Worm (Caenorhabditis elegans) whole organism, L3 larva: ENCODE measurements around the gene Y57A10C.1.

ENCODE experiments used
- ZK546.5 ChIP-seq: sonication (generic microtip); optimal IDR thresholded peaks from 2 replicates; lab custom pipeline; 2017; ENCODE audit warnings: missing biosample characterization, missing genetic modification characterization
- aly-2 ChIP-seq: fragments of 150-350 bp; optimal IDR thresholded peaks from 2 replicates; lab custom pipeline; 2014; ENCODE audit warnings: missing biosample characterization, missing genetic modification characterization
- ama-1 ChIP-seq: fragments of 150-350 bp; optimal IDR thresholded peaks from 2 replicates; lab custom pipeline; 2018
- ceh-16 ChIP-seq: sonication (generic microtip); optimal IDR thresholded peaks from 2 replicates; lab custom pipeline; 2017; ENCODE audit warnings: missing biosample characterization, missing genetic modification characterization
- ceh-28 ChIP-seq: fragments of 150-350 bp; optimal IDR thresholded peaks from 2 replicates; lab custom pipeline; 2014; ENCODE audit warnings: missing biosample characterization, missing genetic modification reagents, missing genetic modification characterization
- ceh-9 ChIP-seq: sonication (generic microtip); optimal IDR thresholded peaks from 2 replicates; lab custom pipeline; 2018; ENCODE audit warnings: missing biosample characterization, missing genetic modification characterization
- daf-12 ChIP-seq: fragments of 150-350 bp; optimal IDR thresholded peaks from 2 replicates; lab custom pipeline; 2014; ENCODE audit warnings: missing biosample characterization, missing genetic modification reagents, missing genetic modification characterization
- egl-27 ChIP-seq: sonication (generic microtip); optimal IDR thresholded peaks from 4 replicates; lab custom pipeline; 2017; ENCODE audit warnings: missing biosample characterization, missing genetic modification reagents, missing genetic modification characterization
- elt-1 ChIP-seq: fragments of 150-350 bp; optimal IDR thresholded peaks from 2 replicates; lab custom pipeline; 2014; ENCODE audit warnings: missing biosample characterization, missing genetic modification characterization
- elt-3 ChIP-seq, 3 experiments: fragments of 150-350 bp in 1 of 3; sonication (generic microtip) in 2 of 3; optimal IDR thresholded peaks; 2 replicates in 2 of 3; 4 replicates in 1 of 3; lab custom pipeline; 2014 to 2017; ENCODE audit warnings: missing biosample characterization in 3 of 3, missing genetic modification characterization in 3 of 3
- eor-1 ChIP-seq, 2 experiments: fragments of 150-350 bp; optimal IDR thresholded peaks; 2 replicates each; lab custom pipeline; 2014 to 2018; ENCODE audit warnings: missing biosample characterization in 2 of 2, missing genetic modification characterization in 2 of 2
- fkh-10 ChIP-seq: sonication (generic microtip); optimal IDR thresholded peaks from 2 replicates; lab custom pipeline; 2017; ENCODE audit warnings: missing biosample characterization, missing genetic modification reagents, missing genetic modification characterization
- fkh-2 ChIP-seq: fragments of 150-350 bp; optimal IDR thresholded peaks from 2 replicates; lab custom pipeline; 2014; ENCODE audit warnings: missing biosample characterization, missing genetic modification reagents, missing genetic modification characterization
- fos-1 ChIP-seq: fragments of 150-350 bp; optimal IDR thresholded peaks from 2 replicates; lab custom pipeline; 2014; ENCODE audit warnings: missing biosample characterization, missing genetic modification characterization
- hmg-11 ChIP-seq: sonication (generic microtip); optimal IDR thresholded peaks from 2 replicates; lab custom pipeline; 2016; ENCODE audit warnings: missing genetic modification characterization, missing compliant biosample characterization
- jun-1 ChIP-seq: fragments of 150-350 bp; optimal IDR thresholded peaks from 2 replicates; lab custom pipeline; 2014; ENCODE audit warnings: missing biosample characterization, missing genetic modification reagents, missing genetic modification characterization
- lin-15B ChIP-seq: fragments of 150-350 bp; optimal IDR thresholded peaks from 2 replicates; lab custom pipeline; 2014; ENCODE audit warnings: missing biosample characterization, missing genetic modification characterization
- lin-39 ChIP-seq: fragments of 150-350 bp; optimal IDR thresholded peaks from 2 replicates; lab custom pipeline; 2018; ENCODE audit warnings: missing biosample characterization, missing genetic modification reagents, missing genetic modification characterization
- lsy-12 ChIP-seq: sonication (generic microtip); optimal IDR thresholded peaks from 2 replicates; lab custom pipeline; 2016; ENCODE audit warnings: mild to moderate bottlenecking, missing genetic modification characterization, missing compliant biosample characterization
- mdl-1 ChIP-seq: fragments of 150-350 bp; optimal IDR thresholded peaks from 2 replicates; lab custom pipeline; 2014; ENCODE audit warnings: missing biosample characterization, missing genetic modification characterization
- nfya-1 ChIP-seq: sonication (generic microtip); optimal IDR thresholded peaks from 2 replicates; lab custom pipeline; 2017; ENCODE audit warnings: missing genetic modification characterization, mild to moderate bottlenecking, missing compliant biosample characterization, antibody characterized with exemption, moderate library complexity; ENCODE audit not compliant: insufficient read depth
- nhr-11 ChIP-seq: fragments of 150-350 bp; optimal IDR thresholded peaks from 2 replicates; lab custom pipeline; 2014; ENCODE audit warnings: missing biosample characterization, missing genetic modification characterization
- nhr-12 ChIP-seq: fragments of 150-350 bp; optimal IDR thresholded peaks from 2 replicates; lab custom pipeline; 2014; ENCODE audit warnings: missing biosample characterization, missing genetic modification characterization
- nhr-23 ChIP-seq: fragments of 150-350 bp; optimal IDR thresholded peaks from 2 replicates; lab custom pipeline; 2014; ENCODE audit warnings: missing biosample characterization, missing genetic modification reagents, missing genetic modification characterization
- nhr-237 ChIP-seq: fragments of 150-350 bp; optimal IDR thresholded peaks from 2 replicates; lab custom pipeline; 2014; ENCODE audit warnings: missing biosample characterization, missing genetic modification characterization
- nhr-25 ChIP-seq: sonication (generic microtip); optimal IDR thresholded peaks from 2 replicates; lab custom pipeline; 2017; ENCODE audit warnings: missing biosample characterization, missing genetic modification characterization
- nhr-28 ChIP-seq: fragments of 150-350 bp; optimal IDR thresholded peaks from 2 replicates; lab custom pipeline; 2014; ENCODE audit warnings: missing biosample characterization, missing genetic modification characterization
- nhr-43 ChIP-seq: sonication (generic microtip); optimal IDR thresholded peaks from 2 replicates; lab custom pipeline; 2016; ENCODE audit warnings: mild to moderate bottlenecking, missing genetic modification characterization, missing compliant biosample characterization; ENCODE audit not compliant: poor library complexity, severe bottlenecking
- nhr-77 ChIP-seq: fragments of 150-350 bp; optimal IDR thresholded peaks from 2 replicates; lab custom pipeline; 2014; ENCODE audit warnings: missing biosample characterization, missing genetic modification characterization
- pqm-1 ChIP-seq: fragments of 150-350 bp; optimal IDR thresholded peaks from 2 replicates; lab custom pipeline; 2017; ENCODE audit warnings: missing biosample characterization, missing genetic modification characterization, inconsistent platforms
- sea-2 ChIP-seq: fragments of 150-350 bp; sonication (generic microtip); optimal IDR thresholded peaks from 4 replicates; lab custom pipeline; 2014; ENCODE audit warnings: missing biosample characterization, missing genetic modification reagents, missing genetic modification characterization
- skn-1 ChIP-seq: fragments of 150-350 bp; optimal IDR thresholded peaks from 2 replicates; lab custom pipeline; 2014; ENCODE audit warnings: missing biosample characterization, missing genetic modification characterization
- tbx-2 ChIP-seq: sonication (generic microtip); optimal IDR thresholded peaks from 2 replicates; lab custom pipeline; 2016; ENCODE audit warnings: mild to moderate bottlenecking, missing genetic modification characterization, missing compliant biosample characterization
- zag-1 ChIP-seq: fragments of 150-350 bp; optimal IDR thresholded peaks from 2 replicates; lab custom pipeline; 2014; ENCODE audit warnings: missing biosample characterization, missing genetic modification characterization
- ztf-4 ChIP-seq: fragments of 150-350 bp; optimal IDR thresholded peaks from 2 replicates; lab custom pipeline; 2014; ENCODE audit warnings: missing biosample characterization, missing genetic modification characterization

Y57A10C.1 gene

DNA sequence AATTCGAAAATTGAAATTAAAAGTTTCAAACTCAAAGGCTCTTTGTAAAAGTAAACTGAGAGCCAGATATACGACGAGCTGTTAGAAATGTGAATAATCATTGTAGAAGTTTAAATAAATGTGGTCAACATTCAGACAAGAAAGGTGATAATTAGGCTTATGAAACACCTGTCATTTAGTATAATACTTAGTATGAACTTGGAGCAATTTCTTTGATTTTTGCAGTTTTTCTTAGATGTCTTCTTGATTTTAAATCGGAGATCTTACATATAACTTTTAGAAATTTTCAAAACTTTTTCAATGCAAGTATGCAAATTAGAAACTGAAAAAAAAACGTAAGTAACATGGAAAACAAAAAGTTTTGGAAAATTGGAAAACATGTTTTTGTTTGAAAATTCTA is 5.9 kb downstream of the Y57A10C.1 start, which contains the start of gene sre-30:
TSS of gene sre-30 (minus strand) at position 101 of the 400 bp plus-strand sequence.
- no peak for TF ChIP-seq nhr-43 (tag; lab: Kevin White, UChicago)
- TF ChIP-seq jun-1 (tag; lab: Kevin White, UChicago), result no peak
- no peak for TF ChIP-seq ZK546.5 (tag; lab: Kevin White, UChicago)
- TF ChIP-seq eor-1 (tag; optimal IDR thresholded peaks at IDR 0.05; lab: Kevin White, UChicago), result no peak
- no peak for TF ChIP-seq lin-39 (tag; lab: Kevin White, UChicago)
- no peak for TF ChIP-seq ama-1 (lab: Kevin White, UChicago)
- no peak for TF ChIP-seq lin-15B (tag; lab: Kevin White, UChicago)
- TF ChIP-seq sea-2 (GFP tag; lab: Kevin White, UChicago), result no peak
- no peak for TF ChIP-seq mdl-1 (tag; lab: Kevin White, UChicago)
- TF ChIP-seq ztf-4 (tag; lab: Kevin White, UChicago), result no peak
- no peak for TF ChIP-seq ceh-16 (tag; lab: Kevin White, UChicago)
- TF ChIP-seq nhr-25 (tag; lab: Kevin White, UChicago), result no peak
- TF ChIP-seq nhr-23 (tag; lab: Kevin White, UChicago), result no peak
- TF ChIP-seq ceh-9 (tag; lab: Kevin White, UChicago), result no peak
- no peak for TF ChIP-seq zag-1 (tag; lab: Kevin White, UChicago)
- no peak for TF ChIP-seq fkh-10 (GFP tag; lab: Kevin White, UChicago)
- TF ChIP-seq ceh-28 (tag; lab: Kevin White, UChicago), result no peak
- TF ChIP-seq hmg-11 (tag; lab: Kevin White, UChicago), result no peak
- TF ChIP-seq tbx-2 (tag; lab: Kevin White, UChicago), result no peak

DNA sequence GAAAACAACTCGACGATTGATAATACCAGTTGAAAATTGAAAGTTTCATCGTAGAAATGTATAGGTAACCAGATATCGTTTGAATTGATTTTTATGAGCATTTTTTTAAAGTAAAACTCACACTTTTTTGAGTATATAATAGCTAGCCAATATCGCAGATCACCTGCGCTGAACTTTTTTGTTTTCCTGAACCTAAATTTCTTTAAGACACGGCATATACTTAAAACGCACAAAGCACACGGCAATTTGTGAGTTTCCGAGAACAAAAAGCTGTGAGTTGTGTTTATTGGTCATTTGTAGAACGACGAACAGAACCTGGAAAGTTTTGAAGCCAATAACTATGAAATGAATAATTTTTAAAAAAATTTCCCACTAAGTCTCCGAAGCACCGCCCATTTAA is 10.5 kb downstream of the Y57A10C.1 start, which contains the start of gene sre-29:
TSS of gene sre-29 (minus strand) at position 101 of the 400 bp plus-strand sequence.
- no peak for TF ChIP-seq egl-27
- no peak for TF ChIP-seq lsy-12 (tag; lab: Kevin White, UChicago)
- no peak for TF ChIP-seq nhr-25 (tag; lab: Kevin White, UChicago)
- no peak for TF ChIP-seq nhr-77
- TF ChIP-seq fkh-10 (GFP tag; lab: Kevin White, UChicago), result no peak
- no peak for TF ChIP-seq nhr-43 (tag; lab: Kevin White, UChicago)
- TF ChIP-seq eor-1 (tag; optimal IDR thresholded peaks at IDR 0.05; lab: Kevin White, UChicago), result no peak
- no peak for TF ChIP-seq sea-2 (GFP tag; lab: Kevin White, UChicago)
- no peak for TF ChIP-seq lin-15B (tag; lab: Kevin White, UChicago)
- no peak for TF ChIP-seq nfya-1 (tag; lab: Kevin White, UChicago)
- TF ChIP-seq aly-2 (tag; lab: Kevin White, UChicago), result no peak
- TF ChIP-seq tbx-2 (tag; lab: Kevin White, UChicago), result no peak
- no peak for TF ChIP-seq daf-12 (tag; lab: Kevin White, UChicago)
- TF ChIP-seq ceh-28 (tag; lab: Kevin White, UChicago), result no peak
- TF ChIP-seq nhr-11 (tag; lab: Kevin White, UChicago), result no peak
- no peak for TF ChIP-seq nhr-23 (tag; lab: Kevin White, UChicago)
- TF ChIP-seq fos-1, result no peak
- no peak for TF ChIP-seq zag-1 (tag; lab: Kevin White, UChicago)
- no peak for TF ChIP-seq lin-39 (tag; lab: Kevin White, UChicago)

DNA sequence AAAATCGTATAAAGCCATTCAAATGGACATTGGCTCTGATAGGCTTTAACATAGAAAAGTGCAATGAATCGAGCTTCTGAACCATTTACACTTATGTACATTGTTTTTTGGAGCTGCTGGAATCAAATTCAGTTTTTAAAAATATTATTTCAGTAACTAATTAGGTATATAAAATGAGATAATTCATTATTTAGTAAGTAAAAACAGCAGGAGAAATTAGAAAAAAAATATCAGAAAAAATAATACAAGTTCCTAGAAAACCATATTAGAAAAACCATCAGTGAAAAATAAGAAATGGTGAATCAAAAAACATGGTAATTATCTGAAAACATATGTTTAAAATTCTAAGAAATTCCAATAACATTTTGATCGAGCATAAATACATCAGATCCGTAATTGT is 14.7 kb downstream of the Y57A10C.1 start, which contains the start of gene F57G9.7:
TSS of gene F57G9.7 (minus strand) at position 101 of the 400 bp plus-strand sequence.
- TF ChIP-seq nhr-43 (tag; lab: Kevin White, UChicago), result no peak
- no peak for TF ChIP-seq ceh-16 (tag; lab: Kevin White, UChicago)
- TF ChIP-seq tbx-2 (tag; lab: Kevin White, UChicago), result no peak
- no peak for TF ChIP-seq sea-2 (GFP tag; lab: Kevin White, UChicago)
- TF ChIP-seq elt-1, result no peak
- no peak for TF ChIP-seq nhr-28 (tag; lab: Kevin White, UChicago)
- TF ChIP-seq egl-27, result no peak
- TF ChIP-seq pqm-1 (tag; lab: Kevin White, UChicago), result no peak
- no peak for TF ChIP-seq fkh-2 (tag; lab: Kevin White, UChicago)
- no peak for TF ChIP-seq lin-39 (tag; lab: Kevin White, UChicago)
- TF ChIP-seq skn-1, result no peak
- no peak for TF ChIP-seq nhr-12 (tag; lab: Kevin White, UChicago)
- no peak for TF ChIP-seq nhr-237 (tag; lab: Kevin White, UChicago)
- no peak for TF ChIP-seq elt-3 (tag; optimal IDR thresholded peaks at IDR 0.05; lab: Kevin White, UChicago)
- TF ChIP-seq zag-1 (tag; lab: Kevin White, UChicago), result no peak
- no peak for TF ChIP-seq nhr-25 (tag; lab: Kevin White, UChicago)
- no peak for TF ChIP-seq mdl-1 (tag; lab: Kevin White, UChicago)
- TF ChIP-seq eor-1 (tag; optimal IDR thresholded peaks at IDR 0.05; lab: Kevin White, UChicago), result no peak
- TF ChIP-seq, all 47 proteins: peak for 0
